Fruit fly (Drosophila melanogaster): ENCODE data around the gene CG15579.

The CG15579 gene

DNA sequence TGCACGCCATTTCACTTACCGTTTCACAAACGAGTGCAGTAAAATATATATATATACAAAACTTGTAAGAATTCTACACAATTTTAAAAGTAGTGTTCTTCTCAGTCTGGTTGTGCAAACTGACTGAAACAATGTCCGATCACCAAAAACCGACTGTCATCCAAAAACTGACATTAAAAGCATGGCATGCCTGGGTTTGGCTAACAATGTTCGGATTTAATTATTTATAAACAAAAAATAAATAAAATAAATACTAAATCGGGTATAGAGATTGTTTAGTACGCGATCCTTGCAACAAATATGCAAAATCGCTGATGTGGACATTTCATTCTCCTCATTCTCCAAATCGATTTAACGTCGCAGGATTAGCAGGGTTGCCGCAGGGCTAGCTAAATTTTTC is 9.4 kb downstream of the CG15579 start, which contains the start of gene CG12692:
Gene CG12692 (minus strand): TSS at position 101 of the 400 bp plus-strand sequence.
- TF ChIP-seq Dref (GFP tag; IDR thresholded peaks at IDR 0.05) (no peak), CG1024 (GFP tag; IDR thresholded peaks at IDR 0.05) (no peak), chn (GFP tag; optimal IDR thresholded peaks at IDR 0.05) (no peak), NfI (GFP tag; optimal IDR thresholded peaks at IDR 0.05) (no peak), CG18011 (GFP tag; optimal IDR thresholded peaks at IDR 0.05) (no peak)

DNA sequence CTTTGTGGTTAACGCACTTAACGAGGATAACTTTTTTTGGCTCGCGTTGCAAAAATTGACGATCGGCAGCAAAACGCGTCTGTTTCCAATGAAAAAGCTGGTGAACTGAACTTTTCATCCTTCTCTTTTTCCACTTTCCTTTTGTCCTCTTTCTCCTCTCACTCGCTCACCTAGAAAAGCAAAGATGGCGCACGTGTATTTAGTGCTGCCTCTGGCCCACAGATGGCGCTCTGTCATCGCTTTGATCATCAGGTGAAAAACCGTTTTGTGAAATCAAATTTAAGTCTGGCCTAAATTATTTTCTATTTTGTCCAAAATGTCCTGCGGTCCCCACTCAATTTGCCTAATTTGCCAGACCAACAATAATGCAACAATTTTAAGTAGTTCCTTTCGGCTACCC is 18.2 kb downstream of the CG15579 start:
- TF ChIP-seq fru (optimal IDR thresholded peaks at IDR 0.05), result no peak
- peak; percentile 80 for TF ChIP-seq CTCF (GFP tag; optimal IDR thresholded peaks at IDR 0.05)
- TF ChIP-seq CG14965 (GFP tag; optimal IDR thresholded peaks at IDR 0.05; ENCODE audit: borderline replicate concordance), result peak; percentile 80
- TF ChIP-seq CG11085 (GFP tag; IDR thresholded peaks at IDR 0.05), result no peak
- TF ChIP-seq CG7987 (GFP tag; optimal IDR thresholded peaks at IDR 0.05), result no peak
- TF ChIP-seq CG11560 (tag; IDR thresholded peaks at IDR 0.05), result no peak
- peak; percentile 55 for TF ChIP-seq phol (tag; optimal IDR thresholded peaks at IDR 0.05)
- no peak for TF ChIP-seq CG10565 (GFP tag; optimal IDR thresholded peaks at IDR 0.05)

DNA sequence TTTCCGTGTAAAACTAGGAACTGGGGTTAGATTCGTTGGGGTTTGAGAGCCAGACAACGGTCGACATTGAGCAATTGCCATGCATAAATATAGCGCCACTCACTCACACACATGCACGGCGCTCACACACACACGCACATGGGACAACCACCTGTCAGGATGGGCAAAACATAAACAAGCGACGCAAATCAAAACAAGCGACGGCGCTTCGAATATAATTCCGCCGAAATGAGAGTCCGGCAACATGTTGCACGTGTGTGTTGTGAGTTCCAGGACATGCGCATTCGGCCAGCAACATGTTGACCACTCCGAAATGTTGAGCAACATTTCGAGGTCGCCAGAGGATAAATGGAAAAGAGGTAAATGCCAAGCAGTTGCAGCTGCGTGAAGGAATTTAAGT is 30.8 kb downstream of the CG15579 start:
- no peak for TF ChIP-seq Gsc (GFP tag; IDR thresholded peaks at IDR 0.05)
- TF ChIP-seq abd-A (tag; optimal IDR thresholded peaks at IDR 0.05), result no peak
- TF ChIP-seq ewg (GFP tag; optimal IDR thresholded peaks at IDR 0.05), result peak; percentile 7
- peak; percentile 97 for TF ChIP-seq CG11504 (tag; optimal IDR thresholded peaks at IDR 0.05)
- TF ChIP-seq CG3407 (GFP tag; optimal IDR thresholded peaks at IDR 0.05), result no peak
- no peak for TF ChIP-seq Lpt (GFP tag; optimal IDR thresholded peaks at IDR 0.05)
- peak; percentile 25 for TF ChIP-seq nerfin-1 (tag; optimal IDR thresholded peaks at IDR 0.05)
- TF ChIP-seq kah (GFP tag; optimal IDR thresholded peaks at IDR 0.05), result peak; percentile 67
- TF ChIP-seq Dp (GFP tag; optimal IDR thresholded peaks at IDR 0.05), result no peak
- peak; percentile 75 for TF ChIP-seq scrt (GFP tag; optimal IDR thresholded peaks at IDR 0.05)
- TF ChIP-seq prd (optimal IDR thresholded peaks at IDR 0.05), result no peak
- no peak for TF ChIP-seq prd (GFP tag; IDR thresholded peaks at IDR 0.05)

DNA sequence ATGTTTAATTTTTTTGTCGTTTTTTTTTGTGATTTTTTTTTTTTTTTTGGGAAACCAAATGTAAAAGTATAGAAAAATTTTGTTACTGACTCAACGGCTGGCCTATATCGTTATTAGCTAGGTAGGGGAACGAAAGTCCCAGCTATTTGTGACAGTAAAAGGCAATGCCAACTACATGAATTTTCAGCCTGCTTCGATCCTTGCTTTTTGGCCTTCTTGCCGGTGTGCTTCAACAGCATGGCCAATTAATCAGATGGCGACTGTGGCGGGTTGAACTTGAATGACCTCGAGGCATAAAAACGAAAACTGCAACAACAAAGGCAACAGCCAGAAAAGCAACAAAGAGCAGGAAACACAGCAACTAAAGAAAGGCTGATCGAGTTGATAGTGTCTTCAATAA is 33.7 kb downstream of the CG15579 start, which contains the start of gene CG15578:
Gene CG15578 (minus strand): TSS at position 101 of the 400 bp plus-strand sequence.
- TF ChIP-seq CG2129 (GFP tag; IDR thresholded peaks at IDR 0.05; ENCODE audit: partially characterized antibody), result no peak
- TF ChIP-seq gt (GFP tag; IDR thresholded peaks at IDR 0.05), result no peak
- no peak for TF ChIP-seq CG7372 (GFP tag; IDR thresholded peaks at IDR 0.05)
- no peak for TF ChIP-seq CG14667 (GFP tag; IDR thresholded peaks at IDR 0.05)
- no peak for TF ChIP-seq Gug (GFP tag; IDR thresholded peaks at IDR 0.05)
- no peak for TF ChIP-seq NC2β (GFP tag; optimal IDR thresholded peaks at IDR 0.05)
- TF ChIP-seq Taf1 (GFP tag; IDR thresholded peaks at IDR 0.05), result no peak
- no peak for TF ChIP-seq Usf (GFP tag; optimal IDR thresholded peaks at IDR 0.05)
- TF ChIP-seq tgo (GFP tag; IDR thresholded peaks at IDR 0.05), result no peak
- TF ChIP-seq onecut (GFP tag; IDR thresholded peaks at IDR 0.05), result no peak
- TF ChIP-seq Dad (GFP tag; optimal IDR thresholded peaks at IDR 0.05), result no peak
- TF ChIP-seq ATbp (GFP tag; optimal IDR thresholded peaks at IDR 0.05), result no peak
- no peak for TF ChIP-seq bsh (GFP tag; optimal IDR thresholded peaks at IDR 0.05)
- no peak for TF ChIP-seq fru (optimal IDR thresholded peaks at IDR 0.05)
- TF ChIP-seq jumu (GFP tag; optimal IDR thresholded peaks at IDR 0.05), result no peak
- TF ChIP-seq Tbp (GFP tag; optimal IDR thresholded peaks at IDR 0.05), result no peak
- no peak for TF ChIP-seq bcd (GFP tag; optimal IDR thresholded peaks at IDR 0.05)
- no peak for TF ChIP-seq fd102C (GFP tag; optimal IDR thresholded peaks at IDR 0.05)
- no peak for TF ChIP-seq grn (GFP tag; optimal IDR thresholded peaks at IDR 0.05)
- TF ChIP-seq aop (GFP tag; IDR thresholded peaks at IDR 0.05), result no peak

All from whole organism, embryonic.